Fruit fly (Drosophila melanogaster) whole organism, embryonic: ENCODE measurements around the gene CG11164.

Source experiments
- Antp ChIP-seq: fragments of 200-800 bp; sonication (Bioruptor generic); optimal IDR thresholded peaks from 3 replicates; lab custom pipeline; 2016; ENCODE audit warnings: missing biosample characterization, missing genetic modification characterization
- Atf3 ChIP-seq: fragments of 200-800 bp; sonication (Bioruptor generic); optimal IDR thresholded peaks from 3 replicates; lab custom pipeline; 2016; ENCODE audit warnings: missing biosample characterization, missing genetic modification characterization
- CG10462 ChIP-seq: fragments of 200-800 bp; sonication (Bioruptor generic); optimal IDR thresholded peaks from 2 replicates; lab custom pipeline; 2016; ENCODE audit warnings: missing biosample characterization, missing genetic modification characterization
- CG11093 ChIP-seq: fragments of 200-800 bp; sonication (Bioruptor generic); IDR thresholded peaks from 3 replicates; pipeline ENCODE4 v1.3.6; 2022; ENCODE audit warnings: missing biosample characterization, missing genetic modification characterization
- CG13775 ChIP-seq: fragments of 200-800 bp; sonication (Bioruptor generic); optimal IDR thresholded peaks from 3 replicates; lab custom pipeline; 2017; ENCODE audit warnings: missing biosample characterization, mild to moderate bottlenecking, missing genetic modification characterization
- CG16779 ChIP-seq: fragments of 200-800 bp; sonication (Bioruptor generic); IDR thresholded peaks from 2 replicates; pipeline ENCODE4 v1.3.6; 2022; ENCODE audit warnings: missing biosample characterization, missing genetic modification characterization
- CG17359 ChIP-seq: fragments of 200-800 bp; sonication (Bioruptor generic); optimal IDR thresholded peaks from 3 replicates; lab custom pipeline; 2018; ENCODE audit warnings: missing biosample characterization, mild to moderate bottlenecking, missing genetic modification characterization, moderate library complexity
- CG2199 ChIP-seq: fragments of 200-800 bp; sonication (Bioruptor generic); IDR thresholded peaks from 3 replicates; pipeline ENCODE4 v1.3.6; 2022; ENCODE audit warnings: missing biosample characterization, missing genetic modification characterization
- CG3163 ChIP-seq: fragments of 200-800 bp; sonication (Bioruptor generic); optimal IDR thresholded peaks from 3 replicates; lab custom pipeline; 2016; ENCODE audit warnings: missing biosample characterization, missing genetic modification characterization
- CG3726 ChIP-seq: fragments of 200-800 bp; sonication (Bioruptor generic); IDR thresholded peaks from 3 replicates; pipeline ENCODE4, ENCODE4 v1.3.6; 2022; ENCODE audit warnings: missing biosample characterization, missing genetic modification characterization
- CG4424 ChIP-seq: fragments of 200-800 bp; sonication (Bioruptor generic); optimal IDR thresholded peaks from 3 replicates; lab custom pipeline; 2016; ENCODE audit warnings: missing biosample characterization, missing genetic modification characterization
- CG7963 ChIP-seq: fragments of 200-800 bp; sonication (Bioruptor generic); IDR thresholded peaks from 3 replicates; pipeline ENCODE4 v1.3.6; 2022; ENCODE audit warnings: missing biosample characterization, missing genetic modification characterization; ENCODE audit not compliant: partially characterized antibody
- CG7987 ChIP-seq: fragments of 200-800 bp; sonication (Bioruptor generic); optimal IDR thresholded peaks from 2 replicates; lab custom pipeline; 2018; ENCODE audit warnings: missing biosample characterization, mild to moderate bottlenecking, missing genetic modification characterization, moderate library complexity
- CG9797 ChIP-seq: fragments of 200-800 bp; sonication (Bioruptor generic); optimal IDR thresholded peaks from 3 replicates; lab custom pipeline; 2018; ENCODE audit warnings: missing biosample characterization, mild to moderate bottlenecking, missing genetic modification characterization
- CTCF ChIP-seq: fragments of 200-800 bp; sonication (Bioruptor generic); optimal IDR thresholded peaks from 2 replicates; lab custom pipeline; 2017; ENCODE audit warnings: missing biosample characterization, mild to moderate bottlenecking, missing genetic modification characterization, moderate library complexity
- Deaf1 ChIP-seq: fragments of 200-800 bp; optimal IDR thresholded peaks from 3 replicates; lab custom pipeline; 2019; ENCODE audit warnings: missing biosample characterization, mild to moderate bottlenecking, missing genetic modification characterization, moderate library complexity
- Dref ChIP-seq: fragments of 200-800 bp; sonication (Bioruptor generic); IDR thresholded peaks from 2 replicates; pipeline ENCODE4 v1.3.6; 2022; ENCODE audit warnings: missing biosample characterization, missing genetic modification characterization
- Fer1 ChIP-seq: fragments of 200-800 bp; sonication (Bioruptor generic); optimal IDR thresholded peaks from 2 replicates; lab custom pipeline; 2017; ENCODE audit warnings: missing biosample characterization, mild to moderate bottlenecking, missing genetic modification characterization
- Fer2 ChIP-seq: fragments of 200-800 bp; sonication (Bioruptor generic); optimal IDR thresholded peaks from 2 replicates; lab custom pipeline; 2018; ENCODE audit warnings: missing biosample characterization, mild to moderate bottlenecking, missing genetic modification characterization, moderate library complexity
- Fer3 ChIP-seq: fragments of 200-800 bp; sonication (Bioruptor generic); optimal IDR thresholded peaks from 2 replicates; lab custom pipeline; 2018; ENCODE audit warnings: missing biosample characterization, mild to moderate bottlenecking, missing genetic modification characterization, moderate library complexity
- HLH3B ChIP-seq: fragments of 200-800 bp; sonication (Bioruptor generic); IDR thresholded peaks from 2 replicates; pipeline ENCODE4 v1.3.6; 2022; ENCODE audit warnings: missing biosample characterization, missing genetic modification characterization
- Hsf ChIP-seq: fragments of 200-800 bp; sonication (Bioruptor generic); optimal IDR thresholded peaks from 3 replicates; lab custom pipeline; 2016; ENCODE audit warnings: missing biosample characterization, missing genetic modification characterization
- NC2α ChIP-seq: fragments of 200-800 bp; sonication (Bioruptor generic); optimal IDR thresholded peaks from 2 replicates; lab custom pipeline; 2016; ENCODE audit warnings: missing biosample characterization, missing genetic modification characterization
- NFAT ChIP-seq: fragments of 200-800 bp; sonication (Bioruptor generic); IDR thresholded peaks from 2 replicates; pipeline ENCODE4 v1.3.6; 2022; ENCODE audit warnings: missing biosample characterization, missing genetic modification characterization
- Optix ChIP-seq: fragments of 200-800 bp; sonication (Bioruptor generic); IDR thresholded peaks from 3 replicates; pipeline ENCODE4 v1.3.6; 2022; ENCODE audit warnings: missing biosample characterization, missing genetic modification characterization
- Poxn ChIP-seq: fragments of 200-800 bp; sonication (Bioruptor generic); IDR thresholded peaks from 2 replicates; pipeline ENCODE4 v1.3.6; 2022; ENCODE audit warnings: missing biosample characterization, missing genetic modification characterization
- Sry-β ChIP-seq: fragments of 200-800 bp; sonication (Bioruptor generic); optimal IDR thresholded peaks from 2 replicates; lab custom pipeline; 2018; ENCODE audit warnings: missing biosample characterization, mild to moderate bottlenecking, missing genetic modification characterization, moderate library complexity
- Trl ChIP-seq, 3 experiments: fragments of >200 bp in 2 of 3; fragments of 200-800 bp in 1 of 3; sonication (Bioruptor generic) in 1 of 3; optimal IDR thresholded peaks; 2 replicates in 1 of 3; 3 replicates in 2 of 3; lab custom pipeline; 2016 to 2017; ENCODE audit warnings: missing biosample characterization in 1 of 3, missing genetic modification characterization in 1 of 3
- ara ChIP-seq: fragments of 200-800 bp; sonication (Bioruptor generic); IDR thresholded peaks from 2 replicates; pipeline ENCODE4 v1.3.6; 2022; ENCODE audit warnings: missing biosample characterization, missing genetic modification characterization
- ash1 ChIP-seq: fragments of 200-800 bp; sonication (Bioruptor generic); optimal IDR thresholded peaks from 2 replicates; lab custom pipeline; 2018; ENCODE audit warnings: missing biosample characterization, mild to moderate bottlenecking, missing genetic modification characterization
- ato ChIP-seq: fragments of 200-800 bp; sonication (Bioruptor generic); IDR thresholded peaks from 2 replicates; pipeline ENCODE4 v1.3.6; 2022; ENCODE audit warnings: missing biosample characterization, missing genetic modification characterization; ENCODE audit not compliant: partially characterized antibody
- cato ChIP-seq: fragments of 200-800 bp; sonication (Bioruptor generic); optimal IDR thresholded peaks from 2 replicates; lab custom pipeline; 2016; ENCODE audit warnings: missing biosample characterization, missing genetic modification characterization, borderline replicate concordance
- cg ChIP-seq: fragments of 200-800 bp; sonication (Bioruptor generic); optimal IDR thresholded peaks from 3 replicates; lab custom pipeline; 2019; ENCODE audit warnings: missing biosample characterization, mild to moderate bottlenecking, missing genetic modification characterization, moderate library complexity
- chinmo ChIP-seq: fragments of 200-800 bp; sonication (Bioruptor generic); IDR thresholded peaks from 4 replicates; pipeline ENCODE4 v1.3.6; 2022; ENCODE audit warnings: missing biosample characterization, missing genetic modification characterization; ENCODE audit not compliant: partially characterized antibody
- ci ChIP-seq: fragments of 200-800 bp; sonication (Bioruptor generic); IDR thresholded peaks from 3 replicates; pipeline ENCODE4 v1.3.6; 2022; ENCODE audit warnings: missing biosample characterization, missing genetic modification characterization
- crc ChIP-seq: fragments of 200-800 bp; sonication (Bioruptor generic); optimal IDR thresholded peaks from 2 replicates; lab custom pipeline; 2016; ENCODE audit warnings: missing biosample characterization, missing genetic modification characterization
- crol ChIP-seq: fragments of 200-800 bp; sonication (Bioruptor generic); IDR thresholded peaks from 2 replicates; pipeline ENCODE4 v1.3.6; 2022; ENCODE audit warnings: missing biosample characterization, missing genetic modification characterization
- eve ChIP-seq, 2 experiments: fragments of >200 bp; optimal IDR thresholded peaks; 2 replicates each; lab custom pipeline; 2017; ENCODE audit warnings: missing biosample characterization in 2 of 2, missing genetic modification characterization in 2 of 2
- ftz-f1 ChIP-seq: fragments of 200-800 bp; sonication (Bioruptor generic); optimal IDR thresholded peaks from 2 replicates; lab custom pipeline; 2016; ENCODE audit warnings: missing biosample characterization, missing genetic modification characterization
- gcm2 ChIP-seq: fragments of 200-800 bp; sonication (Bioruptor generic); optimal IDR thresholded peaks from 2 replicates; lab custom pipeline; 2016; ENCODE audit warnings: missing biosample characterization, missing genetic modification characterization
- gro ChIP-seq: fragments of 200-800 bp; sonication (Bioruptor generic); optimal IDR thresholded peaks from 2 replicates; lab custom pipeline; 2016; ENCODE audit warnings: missing biosample characterization, missing genetic modification characterization
- lov ChIP-seq, 2 experiments: fragments of 200-800 bp in 1 of 2; fragments of >200 bp in 1 of 2; sonication (Bioruptor generic) in 1 of 2; IDR thresholded peaks in 1 of 2; optimal IDR thresholded peaks in 1 of 2; 2 replicates in 1 of 2; 3 replicates in 1 of 2; pipeline versions ENCODE4 v1.3.6 to Lab custom; 2017 to 2022; ENCODE audit warnings: missing biosample characterization in 1 of 2, missing genetic modification characterization in 1 of 2
- row ChIP-seq: fragments of 200-800 bp; sonication (Bioruptor generic); IDR thresholded peaks from 3 replicates; pipeline ENCODE4 v1.3.6; 2022; ENCODE audit warnings: missing biosample characterization, missing genetic modification characterization
- schlank ChIP-seq: fragments of 200-800 bp; sonication (Bioruptor generic); optimal IDR thresholded peaks from 2 replicates; lab custom pipeline; 2018; ENCODE audit warnings: missing biosample characterization, mild to moderate bottlenecking, missing genetic modification characterization
- slp2 ChIP-seq: fragments of 200-800 bp; sonication (Bioruptor generic); optimal IDR thresholded peaks from 2 replicates; lab custom pipeline; 2016; ENCODE audit warnings: missing biosample characterization, missing genetic modification characterization
- sna ChIP-seq: fragments of 200-800 bp; sonication (Bioruptor generic); IDR thresholded peaks from 2 replicates; pipeline ENCODE4 v1.3.6; 2022; ENCODE audit warnings: missing biosample characterization, missing genetic modification characterization; ENCODE audit not compliant: partially characterized antibody
- tgo ChIP-seq: fragments of 200-800 bp; sonication (Bioruptor generic); IDR thresholded peaks from 3 replicates; pipeline ENCODE4 v1.3.6; 2022; ENCODE audit warnings: missing biosample characterization, missing genetic modification characterization
- tio ChIP-seq: fragments of 200-800 bp; sonication (Bioruptor generic); optimal IDR thresholded peaks from 2 replicates; lab custom pipeline; 2017; ENCODE audit warnings: missing biosample characterization, missing genetic modification characterization, inconsistent platforms
- wor ChIP-seq: fragments of 200-800 bp; sonication (Bioruptor generic); IDR thresholded peaks from 2 replicates; pipeline ENCODE4 v1.3.6; 2022; ENCODE audit warnings: missing biosample characterization, missing genetic modification characterization
- yki ChIP-seq: fragments of >200 bp; optimal IDR thresholded peaks from 3 replicates; lab custom pipeline; 2018

Gene CG11164

dm6 chrX:13641891-13642617 lies 25.8 kb upstream of the CG11164 start (continued):
- peak; percentile 74 for TF ChIP-seq cg (GFP tag; lab: Kevin White, UChicago)
- TF ChIP-seq ara = no peak
- no peak for TF ChIP-seq gcm2 (GFP tag; lab: Kevin White, UChicago)
- TF ChIP-seq ci (GFP tag; lab: Robert Waterston, UW) = peak; percentile 54; the same call in 2 of the 3 replicates
- no peak for TF ChIP-seq eve (GFP tag; optimal IDR thresholded peaks at IDR 0.05; lab: Kevin White, UChicago)
- no peak for TF ChIP-seq Hsf (GFP tag; lab: Kevin White, UChicago)
- no peak for TF ChIP-seq Optix
- TF ChIP-seq CG4424 = no peak
- no peak for TF ChIP-seq schlank (tag; lab: Kevin White, UChicago)
- no peak for TF ChIP-seq sna (GFP tag; lab: Robert Waterston, UW)
- peak; percentile 8; the same call in 1 of the 2 replicates for TF ChIP-seq HLH3B (GFP tag; lab: Robert Waterston, UW)
- no peak; the same call in 2 of the 3 replicates for TF ChIP-seq row
- TF ChIP-seq lov (optimal IDR thresholded peaks at IDR 0.05; lab: Kevin White, UChicago) = no peak
- TF ChIP-seq lov (GFP tag; IDR thresholded peaks at IDR 0.05; lab: Robert Waterston, UW) = no peak
- TF ChIP-seq Poxn (GFP tag; lab: Robert Waterston, UW) = no peak
- TF ChIP-seq CG17359 (tag; lab: Kevin White, UChicago) = no peak
- peak; percentile 7 for TF ChIP-seq CG3163 (GFP tag; lab: Kevin White, UChicago)
- no peak for TF ChIP-seq CG9797 (GFP tag; lab: Kevin White, UChicago)
- no peak for TF ChIP-seq CG7963 (GFP tag; lab: Robert Waterston, UW)
- peak; percentile 36 for TF ChIP-seq CG7987 (GFP tag; lab: Kevin White, UChicago)
- TF ChIP-seq ftz-f1 = peak; percentile 77
- TF ChIP-seq wor (GFP tag; lab: Robert Waterston, UW) = no peak
- peak; percentile 44 for TF ChIP-seq CTCF
- TF ChIP-seq Dref (GFP tag; lab: Robert Waterston, UW) = no peak
- peak; percentile 83; the same call in 1 of the 4 replicates for TF ChIP-seq chinmo
- 0 out of 2 replicates have a peak, but pooled peaks have one; percentile 35 for TF ChIP-seq ato
- TF ChIP-seq ash1 (GFP tag; lab: Kevin White, UChicago) = peak; percentile 69
- TF ChIP-seq tio = no peak
- no peak for TF ChIP-seq CG10462
- no peak for TF ChIP-seq Atf3 (GFP tag; lab: Kevin White, UChicago)
- TF ChIP-seq CG11093 = no peak
- no peak for TF ChIP-seq CG13775
- no peak for TF ChIP-seq Antp (GFP tag; lab: Kevin White, UChicago)
- TF ChIP-seq CG16779 (GFP tag; lab: Robert Waterston, UW) = no peak
- TF ChIP-seq cato (GFP tag; lab: Kevin White, UChicago) = no peak
- no peak for TF ChIP-seq NC2α (GFP tag; lab: Kevin White, UChicago)
- TF ChIP-seq Fer2 (tag; lab: Kevin White, UChicago) = no peak
- TF ChIP-seq tgo (GFP tag; lab: Robert Waterston, UW) = no peak
- peak; percentile 52 for TF ChIP-seq yki (lab: Kevin White, UChicago)
- no peak for TF ChIP-seq slp2
- TF ChIP-seq Trl (optimal IDR thresholded peaks at IDR 0.05; lab: Kevin White, UChicago) = peak; percentile 91 to 95
- peak; percentile 34 for TF ChIP-seq Trl (GFP tag; optimal IDR thresholded peaks at IDR 0.05; lab: Kevin White, UChicago)
- TF ChIP-seq Fer3 (tag; lab: Kevin White, UChicago) = no peak
- TF ChIP-seq Fer1 (GFP tag; lab: Kevin White, UChicago) = peak; percentile 54
- TF ChIP-seq crol (GFP tag; lab: Robert Waterston, UW) = peak; percentile 80
- TF ChIP-seq gro (GFP tag; lab: Kevin White, UChicago) = peak; percentile 52
- TF ChIP-seq NFAT (GFP tag; lab: Robert Waterston, UW) = peak; percentile 55; the same call in 1 of the 2 replicates
- TF ChIP-seq CG2199 = peak; percentile 81; the same call in 1 of the 3 replicates
- TF ChIP-seq Sry-β (GFP tag; lab: Kevin White, UChicago) = no peak
- no peak for TF ChIP-seq CG3726 (GFP tag; lab: Robert Waterston, UW)
- peak; percentile 92 for TF ChIP-seq Deaf1
- no peak for TF ChIP-seq crc
